Worm (Caenorhabditis elegans): Measurements from ENCODE around the gene ncx-5.

DNA sequence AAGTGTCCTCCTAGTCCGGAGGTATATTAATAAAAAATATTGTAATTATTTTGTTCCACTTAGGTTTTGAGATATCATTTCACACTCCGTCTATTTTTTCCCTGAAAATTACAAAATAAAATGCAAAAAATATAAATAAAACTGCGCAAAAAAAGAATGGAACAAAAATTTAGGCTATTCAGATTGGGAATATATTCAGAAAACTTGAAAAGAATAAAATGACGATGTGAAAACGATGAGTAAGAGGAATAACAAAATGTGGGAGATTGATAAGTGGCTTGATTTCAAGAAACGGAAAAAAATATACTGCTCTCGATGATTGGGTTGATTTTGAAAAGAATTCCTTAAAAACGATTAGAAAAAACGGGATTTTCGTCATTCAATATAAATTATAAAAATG, 24.4 kb upstream of the ncx-5 start, which contains the start of gene dmsr-8:
- TF ChIP-seq elt-3 (tag; optimal IDR thresholded peaks at IDR 0.05) (no peak), mep-1 (tag; optimal IDR thresholded peaks at IDR 0.05) (no peak), isw-1 (GFP tag; IDR thresholded peaks at IDR 0.05) (no peak), ceh-88 (GFP tag; IDR thresholded peaks at IDR 0.05) (no peak), vab-15 (tag; optimal IDR thresholded peaks at IDR 0.05) (no peak), lir-3 (tag; optimal IDR thresholded peaks at IDR 0.05; ENCODE audit: poor library complexity) (no peak), nhr-12 (tag; optimal IDR thresholded peaks at IDR 0.05) (no peak), blmp-1 (tag; optimal IDR thresholded peaks at IDR 0.05) (no peak), dpl-1 (GFP tag; optimal IDR thresholded peaks at IDR 0.05) (no peak), nhr-77 (tag; optimal IDR thresholded peaks at IDR 0.05) (no peak), lin-13 (GFP tag; optimal IDR thresholded peaks at IDR 0.05) (no peak), unc-62 (GFP tag; optimal IDR thresholded peaks at IDR 0.05) (no peak)

All from whole organism, L1 larva.